In genomic region chr3L:6038720-6039205, dm6 we compare ENCODE assay signal across 4 fruit fly cellular contexts.
TF ChIP-seq lines count a peak whose summit lies in the region.

Gene Jon65Aiv, plus strand, starts transcription at chr3L:6039155.

- TF ChIP-seq CTCF in whole organism, embryonic (GFP tag; optimal IDR thresholded peaks at IDR 0.05; lab: Kevin White, UChicago), result no peak

TF ChIP-seq in whole organism, adult, 20 proteins besides CTCF, POLR2A, EP300 and RAD21:
- TF ChIP-seq cnc (optimal IDR thresholded peaks at IDR 0.05; lab: Kevin White, UChicago) (no peak), CG1620 (GFP tag; optimal IDR thresholded peaks at IDR 0.05; lab: Kevin White, UChicago) (no peak), CG5204 (GFP tag; optimal IDR thresholded peaks at IDR 0.05; lab: Kevin White, UChicago) (no peak), CG11617 (GFP tag; optimal IDR thresholded peaks at IDR 0.05; lab: Kevin White, UChicago) (no peak), Crg-1 (GFP tag; optimal IDR thresholded peaks at IDR 0.05; lab: Kevin White, UChicago) (no peak), cic (GFP tag; optimal IDR thresholded peaks at IDR 0.05; lab: Kevin White, UChicago) (peak; percentile 15), tj (GFP tag; optimal IDR thresholded peaks at IDR 0.05; lab: Kevin White, UChicago) (no peak)
TF ChIP-seq in whole organism, adult: peak in this region for 1.

TF ChIP-seq in whole organism, embryonic, 481 proteins besides CTCF, POLR2A, EP300 and RAD21:
- TF ChIP-seq grn (GFP tag; optimal IDR thresholded peaks at IDR 0.05; lab: Kevin White, UChicago) (peak; percentile 98), CG8944 (GFP tag; optimal IDR thresholded peaks at IDR 0.05; lab: Kevin White, UChicago) (no peak), D19B (GFP tag; optimal IDR thresholded peaks at IDR 0.05; lab: Kevin White, UChicago) (no peak), gro (GFP tag; optimal IDR thresholded peaks at IDR 0.05; lab: Kevin White, UChicago) (peak; percentile 21), Hey (tag; optimal IDR thresholded peaks at IDR 0.05; lab: Kevin White, UChicago) (peak; percentile 74), tap (tag; optimal IDR thresholded peaks at IDR 0.05; lab: Kevin White, UChicago) (no peak), CG17186 (GFP tag; optimal IDR thresholded peaks at IDR 0.05; lab: Kevin White, UChicago) (no peak), CG2129 (GFP tag; IDR thresholded peaks at IDR 0.05; lab: Robert Waterston, UW; ENCODE audit: partially characterized antibody) (no peak), CG9437 (GFP tag; optimal IDR thresholded peaks at IDR 0.05; lab: Kevin White, UChicago) (no peak), Ets65A (GFP tag; lab: Kevin White, UChicago) (peak; percentile 20), nerfin-2 (GFP tag; IDR thresholded peaks at IDR 0.05; lab: Robert Waterston, UW; ENCODE audit: partially characterized antibody) (no peak), grau (tag; optimal IDR thresholded peaks at IDR 0.05; lab: Kevin White, UChicago) (no peak), exex (tag; optimal IDR thresholded peaks at IDR 0.05; lab: Kevin White, UChicago) (peak; percentile 97), mirr (GFP tag; optimal IDR thresholded peaks at IDR 0.05; lab: Kevin White, UChicago) (peak; percentile 91), CG34376 (GFP tag; optimal IDR thresholded peaks at IDR 0.05; lab: Kevin White, UChicago) (peak; percentile 70), CG18599 (GFP tag; optimal IDR thresholded peaks at IDR 0.05; lab: Kevin White, UChicago) (peak; percentile 8), ftz-f1 (GFP tag; optimal IDR thresholded peaks at IDR 0.05; lab: Kevin White, UChicago) (no peak), so (GFP tag; IDR thresholded peaks at IDR 0.05; lab: Robert Waterston, UW) (no peak), sug (tag; optimal IDR thresholded peaks at IDR 0.05; lab: Kevin White, UChicago) (peak; percentile 81)

TF ChIP-seq in whole organism, prepupa, 60 proteins besides CTCF, POLR2A, EP300 and RAD21:
- TF ChIP-seq CG9139 (GFP tag; optimal IDR thresholded peaks at IDR 0.05; lab: Kevin White, UChicago) (no peak), Eip78C (GFP tag; lab: Kevin White, UChicago) (peak; percentile 9)

TF ChIP-seq in whole organism, wandering third instar larva, 38 proteins besides CTCF, POLR2A, EP300 and RAD21:
- peak; percentile 43 for TF ChIP-seq h (GFP tag; optimal IDR thresholded peaks at IDR 0.05; lab: Kevin White, UChicago)
- no peak for TF ChIP-seq lola (GFP tag; optimal IDR thresholded peaks at IDR 0.05; lab: Kevin White, UChicago)
- no peak for TF ChIP-seq Rel (GFP tag; optimal IDR thresholded peaks at IDR 0.05; lab: Kevin White, UChicago)
- TF ChIP-seq Rel (tag; optimal IDR thresholded peaks at IDR 0.05; lab: Kevin White, UChicago), result no peak
TF ChIP-seq in whole organism, wandering third instar larva: peak in this region for 1.
